Worm (Caenorhabditis elegans): ENCODE results near the gene blos-2.
"Not testable (repeated sequence)": the region's sequence is repeated elsewhere in the genome, so short reads cannot be mapped to it uniquely, and the experiment has no call there.

The blos-2 gene

ce11 chrIV:6328198-6328597 is 5.8 kb upstream of the blos-2 start:
- TF ChIP-seq ama-1 (optimal IDR thresholded peaks at IDR 0.05), result no peak
- TF ChIP-seq aly-1 (tag; optimal IDR thresholded peaks at IDR 0.05), result no peak
- no peak for TF ChIP-seq flt-1 (GFP tag; IDR thresholded peaks at IDR 0.05)
- TF ChIP-seq ets-7 (tag; optimal IDR thresholded peaks at IDR 0.05), result no peak

- TF ChIP-seq tra-4 (tag; optimal IDR thresholded peaks at IDR 0.05) (no peak), B0310.2 (tag; optimal IDR thresholded peaks at IDR 0.05) (no peak)
Measured at ce11 chrIV:6329339-6329738, 4.7 kb upstream of the blos-2 start, which contains the start of gene seu-1. seu-1 (plus strand) TSS chrIV:6329639.

- no peak for TF ChIP-seq F13C5.2 (tag; optimal IDR thresholded peaks at IDR 0.05)
- TF ChIP-seq hmg-4 (GFP tag; optimal IDR thresholded peaks at IDR 0.05), result no peak
- no peak for TF ChIP-seq ceh-36 (tag; optimal IDR thresholded peaks at IDR 0.05)
- TF ChIP-seq ets-7 (tag; optimal IDR thresholded peaks at IDR 0.05), result no peak
- no peak for TF ChIP-seq flt-1 (GFP tag; IDR thresholded peaks at IDR 0.05)
- no peak for TF ChIP-seq tra-4 (tag; optimal IDR thresholded peaks at IDR 0.05)
- no peak for TF ChIP-seq B0310.2 (tag; optimal IDR thresholded peaks at IDR 0.05)
- no peak for TF ChIP-seq hnd-1 (tag; optimal IDR thresholded peaks at IDR 0.05)
- no peak for TF ChIP-seq hmbx-1 (tag; optimal IDR thresholded peaks at IDR 0.05)
- no peak for TF ChIP-seq scrt-1 (GFP tag; IDR thresholded peaks at IDR 0.05)
- no peak for TF ChIP-seq pes-1 (GFP tag; IDR thresholded peaks at IDR 0.05)
- TF ChIP-seq sea-1 (GFP tag; conservative IDR thresholded peaks at IDR 0.05), result no peak
- TF ChIP-seq ceh-13 (GFP tag; optimal IDR thresholded peaks at IDR 0.05), result no peak
- TF ChIP-seq ama-1 (optimal IDR thresholded peaks at IDR 0.05), result no peak
- TF ChIP-seq tbx-37 (GFP tag; conservative IDR thresholded peaks at IDR 0.05), result no peak
- TF ChIP-seq aly-1 (tag; optimal IDR thresholded peaks at IDR 0.05), result no peak
Measured at ce11 chrIV:6330790-6331189, 3.2 kb upstream of the blos-2 start.

- no peak for TF ChIP-seq hmbx-1 (tag; optimal IDR thresholded peaks at IDR 0.05)
Measured at ce11 chrIV:6335908-6336307, 1.9 kb downstream of the blos-2 start, which contains the start of gene mif-4. mif-4 (minus strand) TSS chrIV:6335994.

- no peak for TF ChIP-seq pes-1 (GFP tag; IDR thresholded peaks at IDR 0.05)
- no peak for TF ChIP-seq tbx-11 (GFP tag; IDR thresholded peaks at IDR 0.05)
Measured at ce11 chrIV:6336748-6337147, 2.7 kb downstream of the blos-2 start.

ce11 chrIV:6337353-6337752 is 3.3 kb downstream of the blos-2 start, which contains the start of gene ipla-6:
ipla-6 (plus strand) TSS chrIV:6337653.
- TF ChIP-seq sea-1 (GFP tag; conservative IDR thresholded peaks at IDR 0.05) (no peak), pes-1 (GFP tag; IDR thresholded peaks at IDR 0.05) (no peak), aly-1 (tag; optimal IDR thresholded peaks at IDR 0.05) (no peak), B0310.2 (tag; optimal IDR thresholded peaks at IDR 0.05) (no peak), tra-4 (tag; optimal IDR thresholded peaks at IDR 0.05) (no peak), tbx-37 (GFP tag; conservative IDR thresholded peaks at IDR 0.05) (no peak), hmbx-1 (tag; optimal IDR thresholded peaks at IDR 0.05) (no peak), hmg-4 (GFP tag; optimal IDR thresholded peaks at IDR 0.05) (no peak), hnd-1 (tag; optimal IDR thresholded peaks at IDR 0.05) (no peak), ets-7 (tag; optimal IDR thresholded peaks at IDR 0.05) (no peak), scrt-1 (GFP tag; IDR thresholded peaks at IDR 0.05) (no peak)

ce11 chrIV:6342431-6342830 is 8.4 kb downstream of the blos-2 start, which contains the start of gene Y73B6BL.288:
Y73B6BL.288 (minus strand) TSS chrIV:6342531.
- TF ChIP-seq aly-1 (tag; optimal IDR thresholded peaks at IDR 0.05) (no peak), pes-1 (GFP tag; IDR thresholded peaks at IDR 0.05) (no peak), ama-1 (optimal IDR thresholded peaks at IDR 0.05) (no peak), hmbx-1 (tag; optimal IDR thresholded peaks at IDR 0.05) (no peak), F13C5.2 (tag; optimal IDR thresholded peaks at IDR 0.05) (no peak), ceh-36 (tag; optimal IDR thresholded peaks at IDR 0.05) (no peak), scrt-1 (GFP tag; IDR thresholded peaks at IDR 0.05) (no peak), tbx-11 (GFP tag; IDR thresholded peaks at IDR 0.05) (no peak), ets-7 (tag; optimal IDR thresholded peaks at IDR 0.05) (no peak), hnd-1 (tag; optimal IDR thresholded peaks at IDR 0.05) (no peak)

- TF ChIP-seq scrt-1 (GFP tag; IDR thresholded peaks at IDR 0.05), result no peak
Measured at ce11 chrIV:6342876-6343275, 8.9 kb downstream of the blos-2 start, which contains the start of gene Y73B6BL.14. Y73B6BL.14 (minus strand) TSS chrIV:6342976.

- TF ChIP-seq ceh-13 (GFP tag; optimal IDR thresholded peaks at IDR 0.05); hnd-1 (tag; optimal IDR thresholded peaks at IDR 0.05); hmbx-1 (tag; optimal IDR thresholded peaks at IDR 0.05): not testable (repeated sequence)
Measured at ce11 chrIV:6347213-6347612, 13.2 kb downstream of the blos-2 start, which contains the start of gene Y73B6BL.289. Y73B6BL.289 (plus strand) TSS chrIV:6347513.

- TF ChIP-seq ama-1 (optimal IDR thresholded peaks at IDR 0.05) (no peak), B0310.2 (tag; optimal IDR thresholded peaks at IDR 0.05) (no peak), scrt-1 (GFP tag; IDR thresholded peaks at IDR 0.05) (no peak), tra-4 (tag; optimal IDR thresholded peaks at IDR 0.05) (no peak), aly-1 (tag; optimal IDR thresholded peaks at IDR 0.05) (no peak), hmg-4 (GFP tag; optimal IDR thresholded peaks at IDR 0.05) (no peak), ceh-36 (tag; optimal IDR thresholded peaks at IDR 0.05) (no peak), flt-1 (GFP tag; IDR thresholded peaks at IDR 0.05) (no peak), tbx-11 (GFP tag; IDR thresholded peaks at IDR 0.05) (no peak), ets-7 (tag; optimal IDR thresholded peaks at IDR 0.05) (no peak), sea-1 (GFP tag; conservative IDR thresholded peaks at IDR 0.05) (no peak)
Measured at ce11 chrIV:6361668-6362067, 27.7 kb downstream of the blos-2 start, which contains the start of gene Y73B6BL.47. Y73B6BL.47 (plus strand) TSS chrIV:6361968.
